Worm (Caenorhabditis elegans): ENCODE results near the gene sra-28.

- TF ChIP-seq fkh-10 (GFP tag; optimal IDR thresholded peaks at IDR 0.05) (no peak), ceh-22 (tag; optimal IDR thresholded peaks at IDR 0.05) (no peak), ama-1 (optimal IDR thresholded peaks at IDR 0.05) (no peak), C38D4.7 (GFP tag; optimal IDR thresholded peaks at IDR 0.05) (no peak)
Observed at ce11 chrII:6524501-6524977, 49.0 kb downstream of the sra-28 start, which contains the start of gene C56E6.2.
